Worm (Caenorhabditis elegans): ENCODE measurements around the gene swt-3.
A peak's percentile ranks its signal among the peaks of the same experiment; 100 is the strongest.

swt-3 gene

DNA sequence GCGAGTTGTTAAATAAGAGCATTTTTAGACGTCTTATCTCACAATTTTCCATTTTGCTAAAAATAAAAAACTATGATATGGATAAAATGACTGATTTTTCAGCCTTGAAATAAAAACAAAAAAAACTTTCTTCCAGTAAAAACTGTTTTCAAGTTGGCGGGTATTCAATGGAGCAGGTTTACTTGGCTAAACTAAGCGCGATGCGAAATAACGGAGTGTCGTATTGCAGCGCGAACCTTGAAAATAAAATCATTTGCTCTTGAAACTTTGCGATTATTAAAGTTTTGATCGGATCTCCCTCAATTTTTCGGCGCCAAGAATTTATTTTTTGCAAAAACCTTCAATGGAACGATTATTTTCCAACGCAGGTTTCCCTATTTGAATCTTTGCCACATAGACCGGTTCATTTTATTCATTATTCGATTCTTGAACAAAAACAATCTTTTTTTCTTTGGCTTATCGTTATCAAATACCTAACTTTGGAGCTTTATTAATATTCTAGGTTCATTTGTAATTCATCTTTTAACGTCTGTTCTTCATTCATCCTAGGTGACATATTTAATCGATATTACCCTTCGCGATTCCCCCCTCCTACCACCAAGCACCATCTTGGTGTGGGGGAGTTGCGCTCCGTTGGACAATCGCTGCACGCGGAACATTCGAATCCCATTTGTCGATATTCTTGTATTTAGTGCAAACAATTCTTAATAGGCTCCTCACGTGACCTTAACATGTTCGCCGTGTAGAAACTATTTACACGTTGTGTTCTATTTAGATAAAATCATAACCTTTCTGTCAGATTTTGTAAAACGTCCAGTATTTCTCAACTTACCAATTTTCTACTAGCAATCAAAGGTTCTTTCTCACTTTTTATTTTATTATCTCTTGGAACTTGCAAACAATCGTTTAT lies 45.7 kb downstream of the swt-3 start, which contains the start of the genes orc-5 and cyb-1:
orc-5 (minus strand) TSS at position 62 of the 910 bp plus-strand sequence.
cyb-1 (plus strand) TSS at position 690 of the 910 bp plus-strand sequence.
- TF ChIP-seq madf-6 (GFP tag; IDR thresholded peaks at IDR 0.05) (peak; percentile 88), mcd-1 (GFP tag; IDR thresholded peaks at IDR 0.05) (peak; percentile 83), madf-8 (GFP tag; conservative IDR thresholded peaks at IDR 0.05) (peak; percentile 72), D2030.7 (GFP tag; IDR thresholded peaks at IDR 0.05) (peak; percentile 46; the same call in 1 of the 2 replicates), attf-3 (GFP tag; conservative IDR thresholded peaks at IDR 0.05) (peak; percentile 99), athp-1 (tag; optimal IDR thresholded peaks at IDR 0.05) (no peak), ceh-91 (GFP tag; IDR thresholded peaks at IDR 0.05) (peak; percentile 65), hsf-1 (GFP tag; IDR thresholded peaks at IDR 0.05) (0 out of 2 replicates have a peak, but pooled peaks have one; percentile 22), F33H1.4 (GFP tag; IDR thresholded peaks at IDR 0.05) (peak; percentile 59), ztf-26 (tag; optimal IDR thresholded peaks at IDR 0.05) (no peak), lag-1 (GFP tag; IDR thresholded peaks at IDR 0.05) (no peak), snpc-4 (GFP tag; optimal IDR thresholded peaks at IDR 0.05) (no peak), snpc-4 (tag; optimal IDR thresholded peaks at IDR 0.05) (peak in 2 of 4 experiments; percentile 25 to 28), F23B12.7 (tag; optimal IDR thresholded peaks at IDR 0.05; ENCODE audit: insufficient read depth) (peak; percentile 56), attf-5 (GFP tag; optimal IDR thresholded peaks at IDR 0.05) (peak; percentile 67), dox-1 (GFP tag; IDR thresholded peaks at IDR 0.05) (peak; percentile 18; the same call in 1 of the 2 replicates), Y53G8AR.9 (GFP tag; conservative IDR thresholded peaks at IDR 0.05) (0 out of 2 replicates have a peak, but pooled peaks have one; percentile 28), F49E8.2 (tag; optimal IDR thresholded peaks at IDR 0.05; ENCODE audit: insufficient read depth) (peak; percentile 39), die-1 (tag; optimal IDR thresholded peaks at IDR 0.05) (no peak), lsl-1 (GFP tag; optimal IDR thresholded peaks at IDR 0.05) (peak; percentile 37), unc-62 (GFP tag; optimal IDR thresholded peaks at IDR 0.05) (no peak), lin-35 (GFP tag; optimal IDR thresholded peaks at IDR 0.05) (peak in 2 of 3 experiments; percentile 22 to 88), efl-1 (GFP tag; optimal IDR thresholded peaks at IDR 0.05) (peak; percentile 94), dpl-1 (GFP tag; optimal IDR thresholded peaks at IDR 0.05) (peak; percentile 76), xnd-1 (tag; optimal IDR thresholded peaks at IDR 0.05) (peak; percentile 54), hmg-1.2 (GFP tag; IDR thresholded peaks at IDR 0.05) (peak; percentile 31; the same call in 1 of the 2 replicates), ztf-3 (GFP tag; optimal IDR thresholded peaks at IDR 0.05) (no peak), pbrm-1 (GFP tag; IDR thresholded peaks at IDR 0.05) (no peak), ztf-6 (GFP tag; IDR thresholded peaks at IDR 0.05) (no peak), snpc-1.1 (tag; optimal IDR thresholded peaks at IDR 0.05; ENCODE audit: insufficient read depth) (no peak), lin-54 (GFP tag; optimal IDR thresholded peaks at IDR 0.05) (peak; percentile 89)
